Worm (Caenorhabditis elegans) whole organism, mixed stage, embryonic: ENCODE results near the gene moe-3.

Source experiments
- lsy-2 ChIP-seq: fragments of 150-350 bp; optimal IDR thresholded peaks from 2 replicates; lab custom pipeline; 2014; ENCODE audit warnings: missing biosample characterization, missing genetic modification characterization
- snpc-4 ChIP-seq: fragments of 150-350 bp; optimal IDR thresholded peaks from 2 replicates; lab custom pipeline; 2014; ENCODE audit warnings: missing biosample characterization, missing genetic modification characterization
- unc-62 ChIP-seq: fragments of 150-350 bp; optimal IDR thresholded peaks from 2 replicates; lab custom pipeline; 2014; ENCODE audit warnings: missing biosample characterization, missing genetic modification reagents, missing genetic modification characterization
- ztf-11 ChIP-seq: fragments of 150-350 bp; optimal IDR thresholded peaks from 2 replicates; lab custom pipeline; 2014; ENCODE audit warnings: missing biosample characterization, missing genetic modification characterization

ce11 chrII:13193563-13194103 lies 28.1 kb upstream of the moe-3 start:
- no peak for TF ChIP-seq ztf-11 (tag; lab: Kevin White, UChicago)
- no peak for TF ChIP-seq snpc-4 (tag; lab: Kevin White, UChicago)
- no peak for TF ChIP-seq unc-62 (GFP tag; lab: Kevin White, UChicago)
- no peak for TF ChIP-seq lsy-2 (tag; lab: Kevin White, UChicago)
